Fruit fly (Drosophila melanogaster) whole organism, embryonic: ENCODE measurements around the gene gammaCOP.

ENCODE experiments used
- BtbVII ChIP-seq: fragments of 200-800 bp; sonication (Bioruptor generic); optimal IDR thresholded peaks from 3 replicates; lab custom pipeline; 2017; ENCODE audit warnings: missing biosample characterization, mild to moderate bottlenecking, missing genetic modification characterization
- CG10209 ChIP-seq: fragments of 200-800 bp; sonication (Bioruptor generic); optimal IDR thresholded peaks from 3 replicates; lab custom pipeline; 2017; ENCODE audit warnings: missing biosample characterization, mild to moderate bottlenecking, missing genetic modification characterization, missing genetic modification reagents
- CG11504 ChIP-seq: fragments of 200-800 bp; sonication (Bioruptor generic); optimal IDR thresholded peaks from 3 replicates; lab custom pipeline; 2019; ENCODE audit warnings: missing biosample characterization, mild to moderate bottlenecking, missing genetic modification characterization, moderate library complexity
- CG12744 ChIP-seq: fragments of 200-800 bp; sonication (Bioruptor generic); optimal IDR thresholded peaks from 2 replicates; lab custom pipeline; 2016; ENCODE audit warnings: missing biosample characterization, missing genetic modification characterization
- CG13287 ChIP-seq: fragments of 200-800 bp; sonication (Bioruptor generic); IDR thresholded peaks from 2 replicates; pipeline ENCODE4 v1.3.6; 2022; ENCODE audit warnings: missing biosample characterization, missing genetic modification characterization; ENCODE audit not compliant: partially characterized antibody
- CG14441 ChIP-seq: fragments of 200-800 bp; sonication (Bioruptor generic); IDR thresholded peaks from 2 replicates; pipeline ENCODE4 v1.3.6; 2022; ENCODE audit warnings: missing biosample characterization, missing genetic modification characterization
- CG14965 ChIP-seq: fragments of 200-800 bp; sonication (Bioruptor generic); optimal IDR thresholded peaks from 2 replicates; lab custom pipeline; 2016; ENCODE audit warnings: missing biosample characterization, missing genetic modification characterization, borderline replicate concordance
- CG15073 ChIP-seq: fragments of 200-800 bp; sonication (Bioruptor generic); optimal IDR thresholded peaks from 2 replicates; lab custom pipeline; 2016; ENCODE audit warnings: missing biosample characterization, missing genetic modification characterization
- CG15696 ChIP-seq: fragments of 200-800 bp; sonication (Bioruptor generic); optimal IDR thresholded peaks from 2 replicates; lab custom pipeline; 2019; ENCODE audit warnings: missing biosample characterization, mild to moderate bottlenecking, missing genetic modification characterization, moderate library complexity
- CG16815 ChIP-seq: fragments of 200-800 bp; sonication (Bioruptor generic); optimal IDR thresholded peaks from 3 replicates; lab custom pipeline; 2017; ENCODE audit warnings: missing biosample characterization, mild to moderate bottlenecking, missing genetic modification characterization
- CG17912 ChIP-seq: fragments of 200-800 bp; sonication (Bioruptor generic); optimal IDR thresholded peaks from 2 replicates; lab custom pipeline; 2018; ENCODE audit warnings: missing biosample characterization, mild to moderate bottlenecking, missing genetic modification characterization
- CG18011 ChIP-seq: fragments of 200-800 bp; sonication (Bioruptor generic); optimal IDR thresholded peaks from 2 replicates; lab custom pipeline; 2017; ENCODE audit warnings: missing biosample characterization, missing genetic modification characterization, mild to moderate bottlenecking, moderate library complexity, missing genotype
- CG18599 ChIP-seq: fragments of 200-800 bp; sonication (Bioruptor generic); optimal IDR thresholded peaks from 3 replicates; lab custom pipeline; 2017; ENCODE audit warnings: missing biosample characterization, missing genetic modification characterization, mild to moderate bottlenecking, moderate library complexity, missing genetic modification reagents
- CG18619 ChIP-seq: fragments of 200-800 bp; sonication (Bioruptor generic); optimal IDR thresholded peaks from 3 replicates; lab custom pipeline; 2017; ENCODE audit warnings: missing biosample characterization, mild to moderate bottlenecking, missing genetic modification characterization
- CG30403 ChIP-seq: fragments of 200-800 bp; sonication (Bioruptor generic); optimal IDR thresholded peaks from 3 replicates; lab custom pipeline; 2016; ENCODE audit warnings: missing biosample characterization, missing genetic modification characterization
- CG32772 ChIP-seq: fragments of 200-800 bp; sonication (Bioruptor generic); IDR thresholded peaks from 2 replicates; pipeline ENCODE4 v1.3.6; 2022; ENCODE audit warnings: missing biosample characterization, missing genetic modification characterization
- CG3726 ChIP-seq: fragments of 200-800 bp; sonication (Bioruptor generic); IDR thresholded peaks from 3 replicates; pipeline ENCODE4, ENCODE4 v1.3.6; 2022; ENCODE audit warnings: missing biosample characterization, missing genetic modification characterization
- CG3847 ChIP-seq: fragments of 200-800 bp; sonication (Bioruptor generic); IDR thresholded peaks from 2 replicates; pipeline ENCODE4 v1.3.6; 2022; ENCODE audit warnings: missing biosample characterization, missing genetic modification characterization
- CG4282 ChIP-seq: fragments of 200-800 bp; sonication (Bioruptor generic); optimal IDR thresholded peaks from 2 replicates; lab custom pipeline; 2016; ENCODE audit warnings: missing biosample characterization, missing genetic modification characterization
- CG4730 ChIP-seq: fragments of 200-800 bp; sonication (Bioruptor generic); IDR thresholded peaks from 2 replicates; pipeline ENCODE4 v1.3.6; 2022; ENCODE audit warnings: missing biosample characterization, missing genetic modification characterization
- CG6854 ChIP-seq: fragments of 200-800 bp; sonication (Bioruptor generic); optimal IDR thresholded peaks from 3 replicates; lab custom pipeline; 2017; ENCODE audit warnings: missing biosample characterization, mild to moderate bottlenecking, missing genetic modification characterization
- CG7928 ChIP-seq: fragments of 200-800 bp; sonication (Bioruptor generic); optimal IDR thresholded peaks from 2 replicates; lab custom pipeline; 2017; ENCODE audit warnings: missing biosample characterization, mild to moderate bottlenecking, missing genetic modification characterization
- Doc3 ChIP-seq: fragments of 200-800 bp; sonication (Bioruptor generic); IDR thresholded peaks from 3 replicates; pipeline ENCODE4 v1.3.6; 2022; ENCODE audit warnings: missing biosample characterization, missing genetic modification characterization; ENCODE audit not compliant: partially characterized antibody
- Hsf ChIP-seq: fragments of 200-800 bp; sonication (Bioruptor generic); optimal IDR thresholded peaks from 3 replicates; lab custom pipeline; 2016; ENCODE audit warnings: missing biosample characterization, missing genetic modification characterization
- Sox100B ChIP-seq: fragments of 200-800 bp; sonication (Bioruptor generic); optimal IDR thresholded peaks from 3 replicates; lab custom pipeline; 2018; ENCODE audit warnings: missing biosample characterization, mild to moderate bottlenecking, missing genetic modification characterization
- Sox102F ChIP-seq: fragments of 200-800 bp; sonication (Bioruptor generic); optimal IDR thresholded peaks from 2 replicates; lab custom pipeline; 2018; ENCODE audit warnings: missing biosample characterization, mild to moderate bottlenecking, missing genetic modification characterization, moderate library complexity
- Sry-δ ChIP-seq: fragments of 200-800 bp; sonication (Bioruptor generic); optimal IDR thresholded peaks from 2 replicates; lab custom pipeline; 2016; ENCODE audit warnings: missing biosample characterization, missing genetic modification characterization
- ase ChIP-seq: fragments of 200-800 bp; sonication (Bioruptor generic); IDR thresholded peaks from 3 replicates; pipeline ENCODE4 v1.3.6; 2022; ENCODE audit warnings: missing biosample characterization, missing genetic modification characterization
- bcd ChIP-seq: fragments of 200-800 bp; sonication (Bioruptor generic); optimal IDR thresholded peaks from 2 replicates; lab custom pipeline; 2017; ENCODE audit warnings: missing biosample characterization, mild to moderate bottlenecking, missing genetic modification characterization
- bigmax ChIP-seq: fragments of 200-800 bp; sonication (Bioruptor generic); optimal IDR thresholded peaks from 2 replicates; lab custom pipeline; 2018; ENCODE audit warnings: missing biosample characterization, mild to moderate bottlenecking, missing genetic modification characterization
- crp ChIP-seq, 2 experiments: fragments of 200-800 bp; sonication (Bioruptor generic); optimal IDR thresholded peaks; 2 replicates in 1 of 2; 3 replicates in 1 of 2; lab custom pipeline; 2017; ENCODE audit warnings: missing biosample characterization in 2 of 2, missing genetic modification characterization in 2 of 2, mild to moderate bottlenecking in 1 of 2, moderate library complexity in 1 of 2
- disco-r ChIP-seq: fragments of 200-800 bp; sonication (Bioruptor generic); optimal IDR thresholded peaks from 2 replicates; lab custom pipeline; 2016; ENCODE audit warnings: missing biosample characterization, missing genetic modification characterization
- gem ChIP-seq: fragments of 200-800 bp; sonication (Bioruptor generic); optimal IDR thresholded peaks from 2 replicates; lab custom pipeline; 2019; ENCODE audit warnings: missing biosample characterization, mild to moderate bottlenecking, missing genetic modification characterization, moderate library complexity
- gro ChIP-seq: fragments of 200-800 bp; sonication (Bioruptor generic); optimal IDR thresholded peaks from 2 replicates; lab custom pipeline; 2016; ENCODE audit warnings: missing biosample characterization, missing genetic modification characterization
- knrl ChIP-seq: fragments of 200-800 bp; sonication (Bioruptor generic); IDR thresholded peaks from 3 replicates; pipeline ENCODE4 v1.3.6; 2022; ENCODE audit warnings: missing biosample characterization, missing genetic modification characterization; ENCODE audit not compliant: partially characterized antibody
- pnt ChIP-seq: fragments of 200-800 bp; sonication (Bioruptor generic); optimal IDR thresholded peaks from 3 replicates; lab custom pipeline; 2016; ENCODE audit warnings: missing biosample characterization, missing genetic modification characterization
- sima ChIP-seq: fragments of 200-800 bp; sonication (Bioruptor generic); optimal IDR thresholded peaks from 2 replicates; lab custom pipeline; 2016; ENCODE audit warnings: missing biosample characterization, missing genetic modification characterization
- tgo ChIP-seq: fragments of 200-800 bp; sonication (Bioruptor generic); IDR thresholded peaks from 3 replicates; pipeline ENCODE4 v1.3.6; 2022; ENCODE audit warnings: missing biosample characterization, missing genetic modification characterization
- tio ChIP-seq: fragments of 200-800 bp; sonication (Bioruptor generic); optimal IDR thresholded peaks from 2 replicates; lab custom pipeline; 2017; ENCODE audit warnings: missing biosample characterization, missing genetic modification characterization, inconsistent platforms
- tna ChIP-seq: fragments of 200-800 bp; sonication (Bioruptor generic); IDR thresholded peaks from 2 replicates; pipeline ENCODE4 v1.3.6; 2022; ENCODE audit warnings: missing biosample characterization, missing genetic modification characterization; ENCODE audit not compliant: partially characterized antibody
- z ChIP-seq: fragments of 200-800 bp; sonication (Bioruptor generic); IDR thresholded peaks from 3 replicates; pipeline ENCODE4 v1.3.6; 2022; ENCODE audit warnings: missing biosample characterization, missing genetic modification characterization
- zfh2 ChIP-seq: fragments of 200-800 bp; sonication (Bioruptor generic); optimal IDR thresholded peaks from 2 replicates; lab custom pipeline; 2016; ENCODE audit warnings: missing biosample characterization, missing genetic modification characterization

gammaCOP gene

dm6 chr3R:31603655-31604054 is 31.7 kb downstream of the gammaCOP start (continued):
- no peak for TF ChIP-seq CG32772 (GFP tag; lab: Robert Waterston, UW)
- no peak for TF ChIP-seq CG18011 (GFP tag; lab: Kevin White, UChicago)
- TF ChIP-seq gro (GFP tag; lab: Kevin White, UChicago): no peak
- no peak for TF ChIP-seq CG15696 (tag; lab: Kevin White, UChicago)
- no peak for TF ChIP-seq tio (GFP tag; lab: Kevin White, UChicago)
- TF ChIP-seq CG15073 (GFP tag; lab: Kevin White, UChicago): no peak
- TF ChIP-seq sima (GFP tag; lab: Kevin White, UChicago): no peak
- TF ChIP-seq CG7928 (GFP tag; lab: Kevin White, UChicago): no peak
- TF ChIP-seq CG11504 (tag; lab: Kevin White, UChicago): no peak
- TF ChIP-seq Sox102F (GFP tag; lab: Kevin White, UChicago): no peak
- no peak for TF ChIP-seq CG6854 (GFP tag; lab: Kevin White, UChicago)
- TF ChIP-seq z (GFP tag; lab: Robert Waterston, UW): no peak
- TF ChIP-seq CG3726 (GFP tag; lab: Robert Waterston, UW): no peak
- TF ChIP-seq CG13287: no peak
- TF ChIP-seq CG12744 (GFP tag; lab: Kevin White, UChicago): no peak
- no peak for TF ChIP-seq CG4282 (GFP tag; lab: Kevin White, UChicago)
- TF ChIP-seq gem (tag; lab: Kevin White, UChicago): no peak
- no peak for TF ChIP-seq bcd (GFP tag; lab: Kevin White, UChicago)
- TF ChIP-seq CG10209 (GFP tag; lab: Kevin White, UChicago): no peak
- no peak for TF ChIP-seq Sry-δ (GFP tag; lab: Kevin White, UChicago)
- TF ChIP-seq disco-r (GFP tag; lab: Kevin White, UChicago): no peak
- TF ChIP-seq tna: no peak
- no peak for TF ChIP-seq CG4730 (GFP tag; lab: Robert Waterston, UW)
- no peak for TF ChIP-seq BtbVII
- no peak for TF ChIP-seq CG17912
- no peak for TF ChIP-seq CG18619 (GFP tag; lab: Kevin White, UChicago)
- no peak for TF ChIP-seq Hsf
- no peak for TF ChIP-seq ase
- TF ChIP-seq CG18599: peak; percentile 59
- TF ChIP-seq pnt (GFP tag; lab: Kevin White, UChicago): no peak
- no peak for TF ChIP-seq CG14965 (GFP tag; lab: Kevin White, UChicago)
- TF ChIP-seq Doc3 (GFP tag; lab: Robert Waterston, UW): no peak
- TF ChIP-seq CG30403 (GFP tag; lab: Kevin White, UChicago): no peak
- TF ChIP-seq CG16815 (GFP tag; lab: Kevin White, UChicago): no peak
- TF ChIP-seq CG3847: no peak
- TF ChIP-seq CG14441: no peak
- no peak for TF ChIP-seq bigmax
- no peak for TF ChIP-seq tgo (GFP tag; lab: Robert Waterston, UW)
- TF ChIP-seq crp (GFP tag; optimal IDR thresholded peaks at IDR 0.05; lab: Kevin White, UChicago): no peak
- peak; percentile 16 for TF ChIP-seq Sox100B
- TF ChIP-seq knrl: no peak
- no peak for TF ChIP-seq zfh2 (GFP tag; lab: Kevin White, UChicago)
- TF ChIP-seq, all 482 proteins: peak for 53
